ENCODE assay signal across 2 fruit fly cellular contexts in genomic region chr3L:11695063-11695462, dm6.
A peak's percentile ranks its signal among the peaks of the same experiment; 100 is the strongest.
TF ChIP-seq lines count a peak whose summit lies in the region.

No protein-coding gene starts in this region.

- no peak for TF ChIP-seq CTCF in whole organism, embryonic (GFP tag; optimal IDR thresholded peaks at IDR 0.05; lab: Kevin White, UChicago)

TF ChIP-seq in whole organism, embryonic, 481 proteins besides CTCF, POLR2A, EP300 and RAD21:
- TF ChIP-seq Doc3 (GFP tag; IDR thresholded peaks at IDR 0.05; lab: Robert Waterston, UW; ENCODE audit: partially characterized antibody) (no peak), Mad (GFP tag; optimal IDR thresholded peaks at IDR 0.05; lab: Kevin White, UChicago) (no peak), Med (GFP tag; lab: Kevin White, UChicago) (peak; percentile 63), ken (GFP tag; IDR thresholded peaks at IDR 0.05; lab: Robert Waterston, UW) (0 out of 3 replicates have a peak, but pooled peaks have one; percentile 33), Ets65A (GFP tag; lab: Kevin White, UChicago) (peak; percentile 23), CG8478 (optimal IDR thresholded peaks at IDR 0.05; lab: Kevin White, UChicago) (peak; percentile 82), CG14050 (GFP tag; IDR thresholded peaks at IDR 0.05; lab: Robert Waterston, UW) (no peak)

TF ChIP-seq in whole organism, pupa, 21 proteins besides CTCF, POLR2A, EP300 and RAD21:
- no peak for TF ChIP-seq rn (GFP tag; IDR thresholded peaks at IDR 0.05; lab: Robert Waterston, UW)
- TF ChIP-seq EcR (GFP tag; optimal IDR thresholded peaks at IDR 0.05; lab: Kevin White, UChicago): peak; percentile 38
